Fruit fly (Drosophila melanogaster) whole organism, prepupa: ENCODE results near the gene GstD5.

Experiments
- Blimp-1 ChIP-seq: fragments of 200-800 bp; sonication (Bioruptor generic); optimal IDR thresholded peaks from 3 replicates; lab custom pipeline; 2017; ENCODE audit warnings: missing biosample characterization, missing genetic modification characterization, mild to moderate bottlenecking, moderate library complexity, missing genetic modification reagents
- CG10631 ChIP-seq: fragments of 200-800 bp; sonication (Bioruptor generic); optimal IDR thresholded peaks from 2 replicates; lab custom pipeline; 2016; ENCODE audit warnings: missing biosample characterization, missing genetic modification characterization
- CG10669 ChIP-seq: fragments of 200-800 bp; sonication (Bioruptor generic); optimal IDR thresholded peaks from 3 replicates; lab custom pipeline; 2018; ENCODE audit warnings: missing biosample characterization, mild to moderate bottlenecking, missing genetic modification characterization, moderate library complexity
- CG11902 ChIP-seq: fragments of 200-800 bp; sonication (Bioruptor generic); optimal IDR thresholded peaks from 3 replicates; lab custom pipeline; 2016; ENCODE audit warnings: missing biosample characterization, missing genetic modification characterization
- CG15336 ChIP-seq: fragments of 200-800 bp; sonication (Bioruptor generic); IDR thresholded peaks from 2 replicates; pipeline ENCODE4 v1.3.6; 2022; ENCODE audit warnings: missing biosample characterization, missing genetic modification characterization
- CG1621 ChIP-seq: fragments of 200-800 bp; sonication (Bioruptor generic); optimal IDR thresholded peaks from 3 replicates; lab custom pipeline; 2018; ENCODE audit warnings: missing biosample characterization, mild to moderate bottlenecking, missing genetic modification characterization
- CG16779 ChIP-seq: fragments of 200-800 bp; sonication (Bioruptor generic); optimal IDR thresholded peaks from 3 replicates; lab custom pipeline; 2017; ENCODE audit warnings: missing biosample characterization, mild to moderate bottlenecking, missing genetic modification characterization
- CG32006 ChIP-seq: fragments of 200-800 bp; sonication (Bioruptor generic); optimal IDR thresholded peaks from 3 replicates; lab custom pipeline; 2017; ENCODE audit warnings: missing biosample characterization, mild to moderate bottlenecking, missing genetic modification characterization
- CG3919 ChIP-seq: fragments of 200-800 bp; sonication (Bioruptor generic); optimal IDR thresholded peaks from 3 replicates; lab custom pipeline; 2016; ENCODE audit warnings: missing biosample characterization, missing genetic modification characterization
- CG6163 ChIP-seq: fragments of 200-800 bp; sonication (Bioruptor generic); IDR thresholded peaks from 3 replicates; pipeline ENCODE4 v1.3.6; 2022; ENCODE audit warnings: missing biosample characterization, missing genetic modification characterization
- CG6276 ChIP-seq: fragments of 200-800 bp; sonication (Bioruptor generic); optimal IDR thresholded peaks from 2 replicates; lab custom pipeline; 2017; ENCODE audit warnings: missing biosample characterization, mild to moderate bottlenecking, missing genetic modification characterization
- CG6808 ChIP-seq: fragments of 200-800 bp; sonication (Bioruptor generic); optimal IDR thresholded peaks from 3 replicates; lab custom pipeline; 2017; ENCODE audit warnings: missing biosample characterization, missing genetic modification characterization, mild to moderate bottlenecking, moderate library complexity, missing genetic modification reagents
- CG6854 ChIP-seq: fragments of 200-800 bp; sonication (Bioruptor generic); optimal IDR thresholded peaks from 2 replicates; lab custom pipeline; 2017; ENCODE audit warnings: missing biosample characterization, mild to moderate bottlenecking, missing genetic modification characterization
- CG7368 ChIP-seq: fragments of 200-800 bp; sonication (Bioruptor generic); optimal IDR thresholded peaks from 3 replicates; lab custom pipeline; 2016; ENCODE audit warnings: missing biosample characterization, missing genetic modification characterization
- CG8119 ChIP-seq: fragments of 200-800 bp; sonication (Bioruptor generic); IDR thresholded peaks from 3 replicates; pipeline ENCODE4 v1.3.6; 2022; ENCODE audit warnings: missing biosample characterization, missing genetic modification characterization
- CG8632 ChIP-seq: fragments of 200-800 bp; sonication (Bioruptor generic); optimal IDR thresholded peaks from 3 replicates; lab custom pipeline; 2016; ENCODE audit warnings: missing biosample characterization, missing genetic modification characterization
- CG9139 ChIP-seq: fragments of 200-800 bp; sonication (Bioruptor generic); optimal IDR thresholded peaks from 3 replicates; lab custom pipeline; 2017; ENCODE audit warnings: missing biosample characterization, mild to moderate bottlenecking, missing genetic modification characterization
- Eip78C ChIP-seq: fragments of 200-800 bp; sonication (Bioruptor generic); peaks from one replicate; lab custom pipeline; 2016; ENCODE audit warnings: missing biosample characterization, missing genetic modification characterization
- Ets21C ChIP-seq: fragments of 200-800 bp; sonication (Bioruptor generic); optimal IDR thresholded peaks from 3 replicates; lab custom pipeline; 2016; ENCODE audit warnings: missing biosample characterization, missing genetic modification characterization
- Ets96B ChIP-seq: fragments of 200-800 bp; optimal IDR thresholded peaks from 2 replicates; lab custom pipeline; 2019; ENCODE audit warnings: missing biosample characterization, mild to moderate bottlenecking, missing genetic modification characterization, moderate library complexity
- Hr39 ChIP-seq: fragments of 200-800 bp; sonication (Bioruptor generic); optimal IDR thresholded peaks from 2 replicates; lab custom pipeline; 2016; ENCODE audit warnings: missing biosample characterization, missing genetic modification characterization
- Hr4 ChIP-seq: fragments of 200-800 bp; sonication (Bioruptor generic); optimal IDR thresholded peaks from 3 replicates; lab custom pipeline; 2016; ENCODE audit warnings: missing biosample characterization, missing genetic modification characterization
- Met ChIP-seq: fragments of 200-800 bp; sonication (Bioruptor generic); optimal IDR thresholded peaks from 3 replicates; lab custom pipeline; 2016; ENCODE audit warnings: missing biosample characterization, missing genetic modification characterization
- Sox14 ChIP-seq: fragments of 200-800 bp; sonication (Bioruptor generic); optimal IDR thresholded peaks from 3 replicates; lab custom pipeline; 2016; ENCODE audit warnings: missing biosample characterization, missing genetic modification characterization
- acj6 ChIP-seq: fragments of 200-800 bp; sonication (Bioruptor generic); optimal IDR thresholded peaks from 3 replicates; lab custom pipeline; 2016; ENCODE audit warnings: missing biosample characterization, missing genetic modification characterization
- cyc ChIP-seq: fragments of 200-800 bp; sonication (Bioruptor generic); optimal IDR thresholded peaks from 3 replicates; lab custom pipeline; 2016; ENCODE audit warnings: missing biosample characterization, missing genetic modification characterization
- dsx ChIP-seq: fragments of 200-800 bp; optimal IDR thresholded peaks from 3 replicates; lab custom pipeline; 2019; ENCODE audit warnings: missing biosample characterization, mild to moderate bottlenecking, missing genetic modification characterization, moderate library complexity; ENCODE audit not compliant: poor library complexity, severe bottlenecking
- esn ChIP-seq: fragments of 200-800 bp; sonication (Bioruptor generic); optimal IDR thresholded peaks from 2 replicates; lab custom pipeline; 2016; ENCODE audit warnings: missing biosample characterization, mild to moderate bottlenecking, missing genetic modification characterization, moderate library complexity
- fd59A ChIP-seq: fragments of 200-800 bp; sonication (Bioruptor generic); optimal IDR thresholded peaks from 2 replicates; lab custom pipeline; 2017; ENCODE audit warnings: missing biosample characterization, mild to moderate bottlenecking, missing genetic modification characterization, missing genetic modification reagents
- fd85E ChIP-seq: fragments of 200-800 bp; sonication (Bioruptor generic); optimal IDR thresholded peaks from 3 replicates; lab custom pipeline; 2016; ENCODE audit warnings: missing biosample characterization, missing genetic modification characterization
- fkh ChIP-seq: fragments of 200-800 bp; sonication (Bioruptor generic); optimal IDR thresholded peaks from 3 replicates; lab custom pipeline; 2017; ENCODE audit warnings: missing biosample characterization, mild to moderate bottlenecking, missing genetic modification characterization, moderate library complexity
- lz ChIP-seq: fragments of 200-800 bp; sonication (Bioruptor generic); optimal IDR thresholded peaks from 3 replicates; lab custom pipeline; 2016; ENCODE audit warnings: missing biosample characterization, missing genetic modification characterization
- net ChIP-seq: fragments of 200-800 bp; sonication (Bioruptor generic); optimal IDR thresholded peaks from 3 replicates; lab custom pipeline; 2016; ENCODE audit warnings: missing biosample characterization, missing genetic modification characterization
- salr ChIP-seq, 2 experiments: fragments of 200-800 bp; sonication (Bioruptor generic); optimal IDR thresholded peaks; 3 replicates each; lab custom pipeline; 2016 to 2018; ENCODE audit warnings: missing biosample characterization in 2 of 2, missing genetic modification characterization in 2 of 2, mild to moderate bottlenecking in 1 of 2
- spab ChIP-seq: fragments of 200-800 bp; sonication (Bioruptor generic); optimal IDR thresholded peaks from 2 replicates; lab custom pipeline; 2017; ENCODE audit warnings: missing biosample characterization, mild to moderate bottlenecking, missing genetic modification characterization, missing genetic modification reagents
- ss ChIP-seq, 2 experiments: fragments of 200-800 bp; sonication (Bioruptor generic); optimal IDR thresholded peaks; 2 replicates in 1 of 2; 3 replicates in 1 of 2; lab custom pipeline; 2017 to 2018; ENCODE audit warnings: mild to moderate bottlenecking in 2 of 2, missing biosample characterization in 2 of 2, missing genetic modification characterization in 2 of 2, moderate library complexity in 1 of 2
- svp ChIP-seq: fragments of 200-800 bp; sonication (Bioruptor generic); peaks from one replicate; lab custom pipeline; 2016; ENCODE audit warnings: missing biosample characterization, missing genetic modification characterization
- vri ChIP-seq: fragments of 200-800 bp; sonication (Bioruptor generic); optimal IDR thresholded peaks from 3 replicates; lab custom pipeline; 2016; ENCODE audit warnings: missing biosample characterization, mild to moderate bottlenecking, missing genetic modification characterization

The GstD5 gene

DNA sequence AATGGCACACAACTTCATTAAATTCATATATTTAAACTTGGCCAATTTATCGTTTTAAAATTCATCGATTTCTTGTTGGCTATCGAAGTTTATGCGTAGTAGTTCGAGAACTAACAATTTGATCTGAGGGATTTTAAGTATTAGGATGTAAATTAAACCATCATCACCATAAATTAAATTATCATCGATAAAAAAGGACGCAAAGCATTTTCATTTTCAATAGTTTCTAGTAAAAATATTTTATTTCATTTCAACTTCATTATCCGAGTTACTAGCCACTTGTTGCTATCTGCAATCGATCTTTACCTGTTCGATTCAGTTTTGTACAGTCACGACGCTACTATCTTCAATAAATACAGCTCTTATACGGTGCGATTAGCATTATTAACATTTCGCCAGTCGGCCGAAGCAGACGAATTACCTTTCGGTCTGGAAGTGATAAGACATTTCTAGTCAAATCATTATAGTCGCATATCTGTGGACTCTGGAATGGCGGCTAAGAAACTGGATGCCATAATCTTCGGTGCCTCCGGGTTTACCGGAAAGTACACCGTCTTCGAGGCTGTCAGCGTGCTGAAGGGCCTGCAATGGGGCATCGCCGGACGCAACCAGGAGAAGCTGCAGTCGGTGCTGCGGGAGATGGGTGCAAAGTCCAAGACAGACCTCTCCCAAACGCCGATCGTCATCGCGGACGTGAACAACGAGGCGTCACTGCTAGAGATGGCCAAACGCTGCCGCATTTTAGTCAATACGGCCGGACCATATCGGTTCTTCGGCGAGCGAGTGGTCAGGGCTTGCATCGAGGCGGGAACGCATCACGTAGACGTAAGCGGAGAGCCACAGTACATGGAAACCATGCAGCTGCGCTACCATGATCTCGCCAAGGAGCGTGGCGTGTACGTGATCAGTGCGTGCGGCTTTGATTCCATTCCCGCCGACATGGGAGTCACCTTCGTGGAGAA lies 31.0 kb downstream of the GstD5 start, which contains the start of gene CG5167 (continued):
- TF ChIP-seq CG10669 (GFP tag; lab: Kevin White, UChicago): no peak
- peak; percentile 76 for TF ChIP-seq net (GFP tag; lab: Kevin White, UChicago)
- TF ChIP-seq CG16779 (tag; lab: Kevin White, UChicago): peak; percentile 87
- peak; percentile 42; the same call in 1 of the 2 replicates for TF ChIP-seq CG15336
- peak; percentile 84 to 89 for TF ChIP-seq ss (GFP tag; optimal IDR thresholded peaks at IDR 0.05; lab: Kevin White, UChicago)
- TF ChIP-seq fd85E (GFP tag; lab: Kevin White, UChicago): no peak
- no peak for TF ChIP-seq CG7368 (GFP tag; lab: Kevin White, UChicago)
- TF ChIP-seq CG6276 (GFP tag; lab: Kevin White, UChicago): peak; percentile 92
- TF ChIP-seq esn (GFP tag; lab: Kevin White, UChicago): peak; percentile 63
- TF ChIP-seq CG11902: no peak
- peak; percentile 43 for TF ChIP-seq CG3919 (GFP tag; lab: Kevin White, UChicago)
- TF ChIP-seq Ets96B (tag; lab: Kevin White, UChicago): peak; percentile 25
- no peak for TF ChIP-seq Blimp-1
- peak; percentile 2 for TF ChIP-seq dsx (GFP tag; lab: Kevin White, UChicago)
- peak; percentile 1 for TF ChIP-seq Hr4
- peak; percentile 69 for TF ChIP-seq svp (GFP tag; lab: Kevin White, UChicago)
- TF ChIP-seq spab (GFP tag; lab: Kevin White, UChicago): peak; percentile 54
- TF ChIP-seq CG10631: no peak
- TF ChIP-seq fd59A (GFP tag; lab: Kevin White, UChicago): no peak
- TF ChIP-seq vri (GFP tag; lab: Kevin White, UChicago): peak; percentile 16
- TF ChIP-seq acj6 (GFP tag; lab: Kevin White, UChicago): no peak
- TF ChIP-seq CG6808: peak; percentile 76

DNA sequence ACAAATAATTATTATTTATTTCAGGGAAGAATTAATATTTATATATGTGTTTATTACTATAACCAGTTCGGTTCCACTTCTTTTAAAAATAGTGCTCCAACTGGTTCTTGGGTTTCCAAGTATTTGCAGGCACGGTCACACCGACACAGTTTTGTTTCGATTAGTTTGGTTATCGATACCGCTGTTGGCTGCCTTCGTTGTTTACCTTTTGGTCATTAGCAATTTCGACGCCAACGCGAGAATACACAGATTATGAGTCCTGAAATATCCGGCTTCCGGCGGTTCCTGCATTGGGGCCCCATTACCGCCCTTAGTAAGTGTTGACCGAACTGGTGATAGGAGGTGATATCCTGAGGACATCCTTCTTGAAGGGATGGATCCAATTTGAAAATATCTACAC lies 32.6 kb downstream of the GstD5 start, which contains the start of gene CG5196:
Gene CG5196, plus strand, starts transcription at position 157 of the 400 bp plus-strand sequence.
- TF ChIP-seq Blimp-1 (no peak), Ets21C (GFP tag; lab: Kevin White, UChicago) (no peak), CG15336 (0 out of 2 replicates have a peak, but pooled peaks have one; percentile 25), CG10669 (GFP tag; lab: Kevin White, UChicago) (no peak), esn (GFP tag; lab: Kevin White, UChicago) (peak; percentile 25), CG32006 (no peak), Met (no peak), CG6163 (GFP tag; lab: Robert Waterston, UW) (peak; percentile 20; the same call in 1 of the 3 replicates), CG7368 (GFP tag; lab: Kevin White, UChicago) (no peak), Sox14 (GFP tag; lab: Kevin White, UChicago) (peak; percentile 4), Eip78C (GFP tag; lab: Kevin White, UChicago) (peak; percentile 67), ss (GFP tag; optimal IDR thresholded peaks at IDR 0.05; lab: Kevin White, UChicago) (peak in 1 of 2 experiments; percentile 38), CG8632 (GFP tag; lab: Kevin White, UChicago) (no peak), vri (GFP tag; lab: Kevin White, UChicago) (no peak), CG16779 (tag; lab: Kevin White, UChicago) (no peak), Ets96B (tag; lab: Kevin White, UChicago) (peak; percentile 10), fkh (GFP tag; lab: Kevin White, UChicago) (peak; percentile 93), CG6854 (GFP tag; lab: Kevin White, UChicago) (peak; percentile 25), Hr39 (GFP tag; lab: Kevin White, UChicago) (no peak), CG9139 (no peak)

DNA sequence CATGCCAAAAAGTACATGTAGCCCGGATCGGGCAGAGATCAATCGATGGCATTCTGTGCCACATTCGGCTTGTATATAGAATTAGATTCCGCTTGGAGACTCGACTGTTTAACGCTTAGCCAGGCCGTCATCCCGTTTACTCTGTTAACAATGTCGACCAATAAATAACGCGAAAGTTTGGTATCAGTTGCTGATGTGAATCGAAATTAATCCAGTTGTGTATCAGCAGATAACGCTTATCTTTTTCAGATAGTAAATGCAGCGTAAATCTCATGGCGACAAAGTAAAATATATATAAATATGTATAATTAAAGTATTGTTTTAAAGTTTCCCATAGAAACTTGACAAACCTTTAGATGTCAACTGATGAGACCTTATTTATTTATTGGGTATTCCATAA lies 35.9 kb downstream of the GstD5 start:
- no peak for TF ChIP-seq CG10669 (GFP tag; lab: Kevin White, UChicago)
- no peak for TF ChIP-seq CG6854 (GFP tag; lab: Kevin White, UChicago)
- no peak for TF ChIP-seq CG1621 (tag; lab: Kevin White, UChicago)
- no peak for TF ChIP-seq CG32006
- no peak for TF ChIP-seq CG8119 (GFP tag; lab: Robert Waterston, UW)
- TF ChIP-seq vri (GFP tag; lab: Kevin White, UChicago): no peak
- no peak for TF ChIP-seq salr (GFP tag; optimal IDR thresholded peaks at IDR 0.05; lab: Kevin White, UChicago)
- TF ChIP-seq esn (GFP tag; lab: Kevin White, UChicago): no peak
- no peak for TF ChIP-seq CG6808
- TF ChIP-seq spab (GFP tag; lab: Kevin White, UChicago): no peak
- no peak for TF ChIP-seq Met
- TF ChIP-seq CG6163 (GFP tag; lab: Robert Waterston, UW): no peak
- TF ChIP-seq cyc (GFP tag; lab: Kevin White, UChicago): no peak
- no peak for TF ChIP-seq lz
